Worm (Caenorhabditis elegans): ENCODE measurements around the gene mrps-16.

- no peak for TF ChIP-seq ref-1 (GFP tag; conservative IDR thresholded peaks at IDR 0.05)
- TF ChIP-seq ztf-23 (GFP tag; IDR thresholded peaks at IDR 0.05), result no peak
- no peak for TF ChIP-seq flt-1 (GFP tag; IDR thresholded peaks at IDR 0.05)
- TF ChIP-seq tab-1 (GFP tag; IDR thresholded peaks at IDR 0.05), result no peak
- TF ChIP-seq ztf-29 (GFP tag; IDR thresholded peaks at IDR 0.05), result no peak
Measured at ce11 chrII:5447381-5447780, 26.8 kb upstream of the mrps-16 start, which contains the start of gene cex-1.
